Worm (Caenorhabditis elegans) whole organism, late embryonic: ENCODE results near the gene C18H9.6.

ENCODE experiments used
- C08G9.2 ChIP-seq: sonication (generic microtip); optimal IDR thresholded peaks from 2 replicates; lab custom pipeline; 2016; ENCODE audit warnings: mild to moderate bottlenecking, missing genetic modification characterization, moderate library complexity, missing compliant biosample characterization
- K02D7.2 ChIP-seq: sonication (generic microtip); optimal IDR thresholded peaks from 2 replicates; lab custom pipeline; 2017; ENCODE audit warnings: mild to moderate bottlenecking, missing genetic modification characterization, missing compliant biosample characterization
- K09A11.1 ChIP-seq: sonication (generic microtip); optimal IDR thresholded peaks from 2 replicates; lab custom pipeline; 2017; ENCODE audit warnings: antibody characterized with exemption, mild to moderate bottlenecking, missing genetic modification characterization, missing compliant biosample characterization; ENCODE audit not compliant: insufficient read depth
- T23F11.4 ChIP-seq: fragments of 200-800 bp; sonication (Bioruptor generic); optimal IDR thresholded peaks from 2 replicates; lab custom pipeline; 2018; ENCODE audit warnings: mild to moderate bottlenecking, missing genetic modification characterization, missing compliant biosample characterization
- Y22D7AL.16 ChIP-seq: sonication (generic microtip); optimal IDR thresholded peaks from 2 replicates; lab custom pipeline; 2016; ENCODE audit warnings: missing genetic modification characterization, missing compliant biosample characterization
- ahr-1 ChIP-seq: sonication (generic microtip); optimal IDR thresholded peaks from 2 replicates; lab custom pipeline; 2016; ENCODE audit warnings: missing genetic modification characterization, missing compliant biosample characterization
- ceh-14 ChIP-seq: sonication (generic microtip); optimal IDR thresholded peaks from 2 replicates; lab custom pipeline; 2016; ENCODE audit warnings: missing genotype, missing genetic modification characterization, missing compliant biosample characterization
- ceh-18 ChIP-seq: sonication (generic microtip); optimal IDR thresholded peaks from 2 replicates; lab custom pipeline; 2016; ENCODE audit warnings: missing genetic modification characterization, missing compliant biosample characterization
- ceh-19 ChIP-seq: fragments of 200-800 bp; sonication (Bioruptor generic); optimal IDR thresholded peaks from 2 replicates; lab custom pipeline; 2018; ENCODE audit warnings: mild to moderate bottlenecking, missing genetic modification characterization, missing compliant biosample characterization
- ceh-30 ChIP-seq: fragments of 150-350 bp; optimal IDR thresholded peaks from 2 replicates; lab custom pipeline; 2014; ENCODE audit warnings: missing biosample characterization, missing genetic modification characterization
- ceh-31 ChIP-seq: sonication (generic microtip); optimal IDR thresholded peaks from 2 replicates; lab custom pipeline; 2016; ENCODE audit warnings: missing genetic modification characterization, missing compliant biosample characterization
- ceh-34 ChIP-seq: sonication (generic microtip); optimal IDR thresholded peaks from 2 replicates; lab custom pipeline; 2016; ENCODE audit warnings: mild to moderate bottlenecking, missing genetic modification characterization, missing compliant biosample characterization
- ceh-45 ChIP-seq: fragments of 200-800 bp; sonication (Bioruptor generic); IDR thresholded peaks from 2 replicates; pipeline ENCODE4 v1.3.6; 2022; ENCODE audit warnings: missing genetic modification reagents, missing genetic modification characterization, missing compliant biosample characterization
- ceh-6 ChIP-seq: fragments of 200-800 bp; sonication (Bioruptor generic); optimal IDR thresholded peaks from 2 replicates; lab custom pipeline; 2018; ENCODE audit warnings: mild to moderate bottlenecking, missing genetic modification characterization, missing compliant biosample characterization
- che-1 ChIP-seq: sonication (generic microtip); optimal IDR thresholded peaks from 2 replicates; lab custom pipeline; 2016; ENCODE audit warnings: mild to moderate bottlenecking, missing genetic modification characterization, missing compliant biosample characterization
- dmd-4 ChIP-seq: sonication (generic microtip); optimal IDR thresholded peaks from 2 replicates; lab custom pipeline; 2016; ENCODE audit warnings: borderline replicate concordance, missing genetic modification characterization, missing compliant biosample characterization
- elt-4 ChIP-seq: sonication (generic microtip); optimal IDR thresholded peaks from 2 replicates; lab custom pipeline; 2016; ENCODE audit warnings: missing genetic modification characterization, missing compliant biosample characterization
- ets-4 ChIP-seq: sonication (generic microtip); optimal IDR thresholded peaks from 2 replicates; lab custom pipeline; 2016; ENCODE audit warnings: missing genetic modification characterization, missing compliant biosample characterization
- fkh-6 ChIP-seq: sonication (generic microtip); optimal IDR thresholded peaks from 2 replicates; lab custom pipeline; 2016; ENCODE audit warnings: missing genetic modification characterization, missing compliant biosample characterization
- gmeb-2 ChIP-seq: sonication (generic microtip); optimal IDR thresholded peaks from 2 replicates; lab custom pipeline; 2016; ENCODE audit warnings: missing genetic modification characterization, inconsistent platforms, missing compliant biosample characterization
- hlh-15 ChIP-seq: sonication (generic microtip); optimal IDR thresholded peaks from 2 replicates; lab custom pipeline; 2016; ENCODE audit warnings: missing genetic modification characterization, missing compliant biosample characterization
- hlh-30 ChIP-seq: sonication (generic microtip); optimal IDR thresholded peaks from 2 replicates; lab custom pipeline; 2017; ENCODE audit warnings: antibody characterized with exemption, missing genetic modification characterization, missing compliant biosample characterization; ENCODE audit not compliant: insufficient read depth
- hlh-6 ChIP-seq: sonication (generic microtip); optimal IDR thresholded peaks from 2 replicates; lab custom pipeline; 2016; ENCODE audit warnings: missing genotype, missing genetic modification characterization, missing compliant biosample characterization
- lim-6 ChIP-seq: sonication (generic microtip); optimal IDR thresholded peaks from 2 replicates; lab custom pipeline; 2016; ENCODE audit warnings: missing genetic modification characterization, missing compliant biosample characterization
- madf-2 ChIP-seq: sonication (generic microtip); optimal IDR thresholded peaks from 2 replicates; lab custom pipeline; 2017; ENCODE audit warnings: missing genetic modification characterization, missing compliant biosample characterization
- mec-3 ChIP-seq: sonication (generic microtip); optimal IDR thresholded peaks from 2 replicates; lab custom pipeline; 2016; ENCODE audit warnings: borderline replicate concordance, missing genetic modification characterization, missing compliant biosample characterization
- nfya-1 ChIP-seq: sonication (generic microtip); optimal IDR thresholded peaks from 2 replicates; lab custom pipeline; 2017; ENCODE audit warnings: missing genetic modification characterization, mild to moderate bottlenecking, missing compliant biosample characterization, antibody characterized with exemption, moderate library complexity
- pag-3 ChIP-seq: sonication (generic microtip); optimal IDR thresholded peaks from 2 replicates; lab custom pipeline; 2016; ENCODE audit warnings: missing compliant biosample characterization, missing genetic modification characterization, borderline replicate concordance
- pax-1 ChIP-seq: fragments of 150-350 bp; optimal IDR thresholded peaks from 2 replicates; lab custom pipeline; 2014; ENCODE audit warnings: missing biosample characterization, missing genetic modification characterization
- pha-2 ChIP-seq: sonication (generic microtip); optimal IDR thresholded peaks from 2 replicates; lab custom pipeline; 2017; ENCODE audit warnings: mild to moderate bottlenecking, missing genetic modification characterization, missing compliant biosample characterization
- pros-1 ChIP-seq: fragments of 150-350 bp; optimal IDR thresholded peaks from 2 replicates; lab custom pipeline; 2014; ENCODE audit warnings: missing biosample characterization, missing genetic modification reagents, missing genetic modification characterization
- rnt-1 ChIP-seq: sonication (generic microtip); optimal IDR thresholded peaks from 2 replicates; lab custom pipeline; 2016; ENCODE audit warnings: missing genetic modification characterization, missing compliant biosample characterization
- sox-2 ChIP-seq: fragments of 200-800 bp; sonication (Bioruptor generic); IDR thresholded peaks from 2 replicates; pipeline ENCODE4 v1.3.6; 2022; ENCODE audit warnings: missing genetic modification reagents, missing genetic modification characterization, missing compliant biosample characterization
- sox-4 ChIP-seq: sonication (generic microtip); optimal IDR thresholded peaks from 2 replicates; lab custom pipeline; 2017; ENCODE audit warnings: mild to moderate bottlenecking, missing genetic modification characterization, inconsistent platforms, missing compliant biosample characterization
- syd-9 ChIP-seq: sonication (generic microtip); optimal IDR thresholded peaks from 2 replicates; lab custom pipeline; 2016; ENCODE audit warnings: mild to moderate bottlenecking, missing genetic modification characterization, moderate library complexity, missing compliant biosample characterization
- tbx-7 ChIP-seq: sonication (generic microtip); optimal IDR thresholded peaks from 2 replicates; lab custom pipeline; 2016; ENCODE audit warnings: missing genotype, missing genetic modification characterization, missing compliant biosample characterization
- unc-3 ChIP-seq, 2 experiments: fragments of 200-800 bp in 1 of 2; sonication (Bioruptor generic) in 1 of 2; sonication (generic microtip) in 1 of 2; conservative IDR thresholded peaks in 1 of 2; optimal IDR thresholded peaks in 1 of 2; 2 replicates each; pipeline versions ENCODE4 v1.3.6 to Lab custom; 2016 to 2022; ENCODE audit warnings: missing compliant biosample characterization in 2 of 2, missing genetic modification characterization in 2 of 2, missing genetic modification reagents in 1 of 2
- unc-42 ChIP-seq: sonication (generic microtip); optimal IDR thresholded peaks from 2 replicates; lab custom pipeline; 2016; ENCODE audit warnings: missing genotype, missing genetic modification characterization, missing compliant biosample characterization
- unc-55 ChIP-seq: sonication (generic microtip); optimal IDR thresholded peaks from 2 replicates; lab custom pipeline; 2017; ENCODE audit warnings: missing biosample characterization, missing genetic modification reagents, missing genetic modification characterization
- unc-86 ChIP-seq: sonication (generic microtip); optimal IDR thresholded peaks from 2 replicates; lab custom pipeline; 2016; ENCODE audit warnings: missing genetic modification characterization, missing compliant biosample characterization

C18H9.6 gene

ce11 chrII:6708980-6709379 lies 7.6 kb upstream of the C18H9.6 start:
- TF ChIP-seq ceh-30 (tag; lab: Kevin White, UChicago), result no peak
- TF ChIP-seq pax-1 (tag; lab: Kevin White, UChicago), result no peak
- peak; percentile 76 for TF ChIP-seq ceh-18 (tag; lab: Kevin White, UChicago)
- TF ChIP-seq ceh-6, result no peak
- TF ChIP-seq madf-2 (tag; lab: Kevin White, UChicago), result no peak
- no peak for TF ChIP-seq pag-3 (tag; lab: Kevin White, UChicago)
- TF ChIP-seq ceh-14 (tag; lab: Kevin White, UChicago), result no peak
- TF ChIP-seq nfya-1, result peak; percentile 36
- TF ChIP-seq pha-2 (tag; lab: Kevin White, UChicago), result no peak
- TF ChIP-seq ceh-19 (GFP tag; lab: Kevin White, UChicago), result no peak

- TF ChIP-seq madf-2 (tag; lab: Kevin White, UChicago) (no peak), K02D7.2 (tag; lab: Kevin White, UChicago) (no peak), ceh-34 (tag; lab: Kevin White, UChicago) (no peak), sox-4 (tag; lab: Kevin White, UChicago) (no peak), ahr-1 (tag; lab: Kevin White, UChicago) (no peak), pax-1 (tag; lab: Kevin White, UChicago) (no peak), ets-4 (tag; lab: Kevin White, UChicago) (no peak), rnt-1 (tag; lab: Kevin White, UChicago) (peak; percentile 41), unc-3 (GFP tag; conservative IDR thresholded peaks at IDR 0.05; lab: Robert Waterston, UW) (no peak), unc-3 (tag; optimal IDR thresholded peaks at IDR 0.05; lab: Kevin White, UChicago) (no peak), pros-1 (tag; lab: Kevin White, UChicago) (no peak), ceh-31 (tag; lab: Kevin White, UChicago) (peak; percentile 27), hlh-6 (no peak), ceh-30 (tag; lab: Kevin White, UChicago) (no peak), nfya-1 (no peak), unc-86 (no peak), che-1 (tag; lab: Kevin White, UChicago) (no peak), pha-2 (tag; lab: Kevin White, UChicago) (no peak), ceh-6 (no peak), tbx-7 (no peak), unc-55 (GFP tag; lab: Kevin White, UChicago) (peak; percentile 84), fkh-6 (tag; lab: Kevin White, UChicago) (no peak), C08G9.2 (tag; lab: Kevin White, UChicago) (no peak), lim-6 (tag; lab: Kevin White, UChicago) (no peak), mec-3 (tag; lab: Kevin White, UChicago) (no peak), hlh-15 (no peak), hlh-30 (no peak), K09A11.1 (tag; lab: Kevin White, UChicago) (no peak), syd-9 (no peak), sox-2 (GFP tag; lab: Robert Waterston, UW) (no peak), ceh-45 (no peak), unc-42 (tag; lab: Kevin White, UChicago) (peak; percentile 2), Y22D7AL.16 (no peak), gmeb-2 (tag; lab: Kevin White, UChicago) (no peak), elt-4 (tag; lab: Kevin White, UChicago) (no peak), dmd-4 (tag; lab: Kevin White, UChicago) (no peak), T23F11.4 (GFP tag; lab: Kevin White, UChicago) (no peak), ceh-18 (tag; lab: Kevin White, UChicago) (peak; percentile 75)
- TF ChIP-seq, all 69 proteins: peak for 5
Observed at ce11 chrII:6707496-6708260, 6.3 kb upstream of the C18H9.6 start.
